Worm (Caenorhabditis elegans) whole organism, L4/young adult: ENCODE measurements around the gene C06C3.3.

Source experiments
- W03F9.2 ChIP-seq: fragments of 150-350 bp; optimal IDR thresholded peaks from 2 replicates; lab custom pipeline; 2014; ENCODE audit warnings: missing biosample characterization, missing genetic modification characterization
- dao-5 ChIP-seq: sonication (generic microtip); optimal IDR thresholded peaks from 2 replicates; lab custom pipeline; 2016; ENCODE audit warnings: missing genotype, missing genetic modification characterization, moderate library complexity, missing compliant biosample characterization
- him-1 ChIP-seq: sonication (generic microtip); optimal IDR thresholded peaks from 2 replicates; lab custom pipeline; 2016; ENCODE audit warnings: missing genotype, missing genetic modification reagents, missing genetic modification characterization, missing compliant biosample characterization

Gene C06C3.3

ce11 chrII:9398370-9398901 is 26.1 kb upstream of the C06C3.3 start, which contains the start of the genes Y51B9A.14 and Y51B9A.8:
Y51B9A.14 (minus strand) TSS chrII:9398470.
Y51B9A.8 (plus strand) TSS chrII:9398851.
- TF ChIP-seq W03F9.2 (no peak), him-1 (tag; lab: Kevin White, UChicago) (no peak), dao-5 (tag; lab: Kevin White, UChicago) (no peak)

ce11 chrII:9397496-9397895 is 25.2 kb upstream of the C06C3.3 start, which contains the start of gene Y51B9A.9:
Y51B9A.9 (minus strand) TSS chrII:9397596.
- no peak for TF ChIP-seq dao-5 (tag; lab: Kevin White, UChicago)
- TF ChIP-seq him-1 (tag; lab: Kevin White, UChicago): no peak
- TF ChIP-seq W03F9.2: no peak

- TF ChIP-seq dao-5 (tag; lab: Kevin White, UChicago) (no peak), W03F9.2 (no peak), him-1 (tag; lab: Kevin White, UChicago) (no peak)
These were observed 20.4 kb upstream of the C06C3.3 start, which contains the start of gene lido-17 for ce11 chrII:9392724-9393123. lido-17 (minus strand) TSS chrII:9392824.

- no peak for TF ChIP-seq him-1 (tag; lab: Kevin White, UChicago)
- TF ChIP-seq dao-5 (tag; lab: Kevin White, UChicago): no peak
- no peak for TF ChIP-seq W03F9.2
These were observed 12.9 kb upstream of the C06C3.3 start, which contains the start of gene C06C3.7 for ce11 chrII:9385241-9385640. C06C3.7 (plus strand) TSS chrII:9385541.

ce11 chrII:9379796-9380195 is 7.5 kb upstream of the C06C3.3 start, which contains the start of gene srh-48:
srh-48 (plus strand) TSS chrII:9380096.
- TF ChIP-seq dao-5 (tag; lab: Kevin White, UChicago) (no peak), him-1 (tag; lab: Kevin White, UChicago) (no peak), W03F9.2 (no peak)

- TF ChIP-seq him-1 (tag; lab: Kevin White, UChicago) (no peak), dao-5 (tag; lab: Kevin White, UChicago) (no peak), W03F9.2 (no peak)
These were observed 5.9 kb upstream of the C06C3.3 start for ce11 chrII:9378174-9378573.

ce11 chrII:9377158-9377557 is 4.9 kb upstream of the C06C3.3 start, which contains the start of gene C06C3.10:
C06C3.10 (minus strand) TSS chrII:9377258.
- TF ChIP-seq him-1 (tag; lab: Kevin White, UChicago): no peak
- TF ChIP-seq W03F9.2: no peak
- TF ChIP-seq dao-5 (tag; lab: Kevin White, UChicago): no peak

ce11 chrII:9374807-9375206 is 2.5 kb upstream of the C06C3.3 start, which contains the start of gene C06C3.12:
C06C3.12 (plus strand) TSS chrII:9375107.
- no peak for TF ChIP-seq W03F9.2
- TF ChIP-seq him-1 (tag; lab: Kevin White, UChicago): no peak
- no peak for TF ChIP-seq dao-5 (tag; lab: Kevin White, UChicago)

ce11 chrII:9372991-9373390 is 698 bp upstream of the C06C3.3 start, which contains the start of gene C06C3.4:
C06C3.4 (plus strand) TSS chrII:9373291.
- TF ChIP-seq dao-5 (tag; lab: Kevin White, UChicago): no peak
- no peak for TF ChIP-seq W03F9.2
- TF ChIP-seq him-1 (tag; lab: Kevin White, UChicago): no peak

- TF ChIP-seq dao-5 (tag; lab: Kevin White, UChicago): no peak
- no peak for TF ChIP-seq W03F9.2
- no peak for TF ChIP-seq him-1 (tag; lab: Kevin White, UChicago)
These were observed 2.9 kb downstream of the C06C3.3 start for ce11 chrII:9369394-9369793.

ce11 chrII:9362249-9362648 is 10.0 kb downstream of the C06C3.3 start:
- no peak for TF ChIP-seq W03F9.2
- TF ChIP-seq him-1 (tag; lab: Kevin White, UChicago): no peak
- no peak for TF ChIP-seq dao-5 (tag; lab: Kevin White, UChicago)

- TF ChIP-seq dao-5 (tag; lab: Kevin White, UChicago) (no peak), W03F9.2 (no peak)
These were observed 14.1 kb downstream of the C06C3.3 start, which contains the start of gene mel-11 for ce11 chrII:9358230-9358629. mel-11 (plus strand) TSS chrII:9358530.

- TF ChIP-seq dao-5 (tag; lab: Kevin White, UChicago): no peak
- TF ChIP-seq him-1 (tag; lab: Kevin White, UChicago): no peak
- no peak for TF ChIP-seq W03F9.2
These were observed 15.6 kb downstream of the C06C3.3 start for ce11 chrII:9356723-9357122.

- TF ChIP-seq dao-5 (tag; lab: Kevin White, UChicago) (no peak), W03F9.2 (no peak), him-1 (tag; lab: Kevin White, UChicago) (no peak)
These were observed 19.6 kb downstream of the C06C3.3 start, which contains the start of the genes sdhb-1 and cup-15 for ce11 chrII:9352669-9353068. sdhb-1 (minus strand) TSS chrII:9352731. cup-15 (plus strand) TSS chrII:9353000.
